Fruit fly (Drosophila melanogaster) whole organism, adult: ENCODE measurements around the gene CG8813.

ENCODE experiments used
- CG11617 ChIP-seq: fragments of 200-800 bp; sonication (Bioruptor generic); optimal IDR thresholded peaks from 2 replicates; lab custom pipeline; 2017; ENCODE audit warnings: mild to moderate bottlenecking, missing biosample characterization, missing genetic modification reagents, missing genetic modification characterization
- CG14711 ChIP-seq: fragments of 200-800 bp; sonication (Bioruptor generic); optimal IDR thresholded peaks from 2 replicates; lab custom pipeline; 2018; ENCODE audit warnings: missing biosample characterization, mild to moderate bottlenecking, missing genetic modification characterization, moderate library complexity
- CG33017 ChIP-seq: fragments of 200-800 bp; sonication (Bioruptor generic); optimal IDR thresholded peaks from 2 replicates; lab custom pipeline; 2018; ENCODE audit warnings: missing biosample characterization, mild to moderate bottlenecking, missing genetic modification characterization, moderate library complexity
- CG5204 ChIP-seq: fragments of 200-800 bp; sonication (Bioruptor generic); optimal IDR thresholded peaks from 2 replicates; lab custom pipeline; 2016; ENCODE audit warnings: missing biosample characterization, missing genetic modification characterization
- CG7101 ChIP-seq: fragments of 200-800 bp; sonication (Bioruptor generic); optimal IDR thresholded peaks from 2 replicates; lab custom pipeline; 2018; ENCODE audit warnings: missing biosample characterization, mild to moderate bottlenecking, missing genetic modification characterization, moderate library complexity
- Clk ChIP-seq: fragments of 200-800 bp; sonication (Bioruptor generic); optimal IDR thresholded peaks from 2 replicates; lab custom pipeline; 2017; ENCODE audit warnings: missing biosample characterization, missing genetic modification characterization
- Crg-1 ChIP-seq: fragments of 200-800 bp; sonication (Bioruptor generic); optimal IDR thresholded peaks from 2 replicates; lab custom pipeline; 2016; ENCODE audit warnings: missing biosample characterization, missing genetic modification characterization
- Hr96 ChIP-seq: fragments of 200-800 bp; sonication (Bioruptor generic); optimal IDR thresholded peaks from 2 replicates; lab custom pipeline; 2016; ENCODE audit warnings: missing biosample characterization, missing genetic modification characterization
- bab1 ChIP-seq: fragments of 200-800 bp; sonication (Bioruptor generic); optimal IDR thresholded peaks from 3 replicates; lab custom pipeline; 2019; ENCODE audit warnings: missing biosample characterization, mild to moderate bottlenecking, missing genetic modification characterization, moderate library complexity
- cic ChIP-seq: fragments of 200-800 bp; sonication (Bioruptor generic); optimal IDR thresholded peaks from 2 replicates; lab custom pipeline; 2017; ENCODE audit warnings: missing biosample characterization, mild to moderate bottlenecking, missing genetic modification characterization, moderate library complexity
- cnc ChIP-seq, 2 experiments: fragments of >200 bp; optimal IDR thresholded peaks; 2 replicates each; lab custom pipeline; 2017
- ovo ChIP-seq: fragments of 200-800 bp; sonication (Bioruptor generic); optimal IDR thresholded peaks from 2 replicates; lab custom pipeline; 2016; ENCODE audit warnings: missing biosample characterization, missing genetic modification characterization
- pad ChIP-seq: fragments of 200-800 bp; sonication (Bioruptor generic); optimal IDR thresholded peaks from 3 replicates; lab custom pipeline; 2017; ENCODE audit warnings: missing biosample characterization, missing genetic modification characterization, mild to moderate bottlenecking, moderate library complexity, missing genetic modification reagents
- tj ChIP-seq: fragments of 200-800 bp; sonication (Bioruptor generic); optimal IDR thresholded peaks from 3 replicates; lab custom pipeline; 2017; ENCODE audit warnings: missing biosample characterization, mild to moderate bottlenecking, missing genetic modification characterization, moderate library complexity

DNA sequence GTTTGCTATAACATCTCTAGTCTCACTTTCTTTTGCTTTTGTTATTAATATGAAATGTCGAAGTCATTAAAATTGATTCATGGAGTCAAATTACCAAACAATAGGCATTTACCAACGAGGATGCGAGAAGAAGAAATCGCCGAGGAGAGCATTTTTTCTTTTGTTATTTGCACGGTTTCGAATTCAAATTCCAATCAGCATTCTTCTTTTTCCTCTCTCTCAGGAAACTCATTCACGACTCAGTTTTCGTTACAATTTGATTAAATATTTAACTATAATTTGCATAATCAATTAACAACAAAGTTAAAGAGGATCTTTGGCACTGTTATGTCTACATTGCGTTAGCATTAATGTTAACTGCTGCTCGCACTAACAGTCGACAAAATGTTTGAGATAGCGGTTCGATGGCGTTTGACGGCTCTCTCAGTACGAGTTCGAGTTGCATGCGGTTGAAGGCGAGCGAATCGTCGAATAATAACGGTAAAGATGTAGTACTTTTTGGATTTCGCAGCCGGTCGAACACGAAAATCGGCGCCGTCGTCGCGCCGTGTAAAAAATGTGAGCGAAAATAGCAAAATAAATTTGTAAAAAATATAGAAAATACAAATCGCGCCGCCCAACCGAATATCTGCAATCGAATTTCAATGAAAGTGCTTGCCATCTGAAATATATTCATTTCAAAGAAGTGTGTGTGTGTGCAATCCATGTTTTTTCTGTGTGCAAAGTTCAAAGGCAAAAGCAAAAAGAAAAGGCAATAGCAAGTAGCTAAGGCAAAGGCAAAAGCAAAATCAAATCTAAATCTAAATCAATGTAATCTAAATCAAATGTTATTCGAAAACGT is 18.5 kb downstream of the CG8813 start:
- no peak for TF ChIP-seq Clk
- no peak for TF ChIP-seq CG33017 (tag; lab: Kevin White, UChicago)
- TF ChIP-seq tj (GFP tag; lab: Kevin White, UChicago), result no peak
- no peak for TF ChIP-seq bab1 (GFP tag; lab: Kevin White, UChicago)
- peak; percentile 92 for TF ChIP-seq ovo (GFP tag; lab: Kevin White, UChicago)
- TF ChIP-seq CG14711 (tag; lab: Kevin White, UChicago), result no peak
- no peak for TF ChIP-seq CG5204 (GFP tag; lab: Kevin White, UChicago)
- TF ChIP-seq CG7101 (tag; lab: Kevin White, UChicago), result no peak
- no peak for TF ChIP-seq Crg-1 (GFP tag; lab: Kevin White, UChicago)
- TF ChIP-seq pad (GFP tag; lab: Kevin White, UChicago), result peak; percentile 24
- no peak for TF ChIP-seq cnc (optimal IDR thresholded peaks at IDR 0.05; lab: Kevin White, UChicago)
- no peak for TF ChIP-seq Hr96 (GFP tag; lab: Kevin White, UChicago)
- no peak for TF ChIP-seq cic (GFP tag; lab: Kevin White, UChicago)
- TF ChIP-seq CG11617, result peak; percentile 28
